Fruit fly (Drosophila melanogaster) whole organism, embryonic: ENCODE measurements around the gene CG12723.

Experiments used
- BtbVII ChIP-seq: fragments of 200-800 bp; sonication (Bioruptor generic); optimal IDR thresholded peaks from 3 replicates; lab custom pipeline; 2017; ENCODE audit warnings: missing biosample characterization, mild to moderate bottlenecking, missing genetic modification characterization
- CG11247 ChIP-seq: fragments of 200-800 bp; sonication (Bioruptor generic); IDR thresholded peaks from 2 replicates; pipeline ENCODE4 v1.3.6; 2022; ENCODE audit warnings: missing biosample characterization, missing genetic modification characterization
- CG15696 ChIP-seq: fragments of 200-800 bp; sonication (Bioruptor generic); optimal IDR thresholded peaks from 2 replicates; lab custom pipeline; 2019; ENCODE audit warnings: missing biosample characterization, mild to moderate bottlenecking, missing genetic modification characterization, moderate library complexity
- CG16813 ChIP-seq: fragments of 200-800 bp; sonication (Bioruptor generic); IDR thresholded peaks from 3 replicates; pipeline ENCODE4 v1.3.6; 2022; ENCODE audit warnings: missing biosample characterization, missing genetic modification characterization; ENCODE audit not compliant: partially characterized antibody
- CG34376 ChIP-seq: fragments of 200-800 bp; sonication (Bioruptor generic); optimal IDR thresholded peaks from 2 replicates; lab custom pipeline; 2018; ENCODE audit warnings: missing biosample characterization, mild to moderate bottlenecking, missing genetic modification characterization
- CG8281 ChIP-seq: fragments of 200-800 bp; sonication (Bioruptor generic); optimal IDR thresholded peaks from 2 replicates; lab custom pipeline; 2018; ENCODE audit warnings: missing biosample characterization, mild to moderate bottlenecking, missing genetic modification characterization, moderate library complexity
- H15 ChIP-seq: fragments of 200-800 bp; sonication (Bioruptor generic); IDR thresholded peaks from 3 replicates; pipeline ENCODE4 v1.3.6; 2022; ENCODE audit warnings: missing biosample characterization, missing genetic modification characterization
- chm ChIP-seq: fragments of 200-800 bp; sonication (Bioruptor generic); IDR thresholded peaks from 2 replicates; pipeline ENCODE4 v1.3.6; 2022; ENCODE audit warnings: missing biosample characterization, missing genetic modification characterization
- dm ChIP-seq: fragments of 200-800 bp; sonication (Bioruptor generic); optimal IDR thresholded peaks from 3 replicates; lab custom pipeline; 2016; ENCODE audit warnings: missing biosample characterization, missing genetic modification characterization
- pita ChIP-seq: fragments of 200-800 bp; sonication (Bioruptor generic); optimal IDR thresholded peaks from 2 replicates; lab custom pipeline; 2017; ENCODE audit warnings: missing biosample characterization, mild to moderate bottlenecking, missing genetic modification characterization
- usp ChIP-seq: fragments of >200 bp; optimal IDR thresholded peaks from 2 replicates; lab custom pipeline; 2017; ENCODE audit warnings: missing biosample characterization, missing genetic modification characterization

- TF ChIP-seq H15 (no peak), pita (GFP tag; lab: Kevin White, UChicago) (no peak), BtbVII (GFP tag; lab: Kevin White, UChicago) (no peak), CG16813 (GFP tag; lab: Robert Waterston, UW) (peak; percentile 89), CG8281 (tag; lab: Kevin White, UChicago) (no peak), dm (GFP tag; lab: Kevin White, UChicago) (no peak), CG15696 (tag; lab: Kevin White, UChicago) (no peak), chm (GFP tag; lab: Robert Waterston, UW) (0 out of 2 replicates have a peak, but pooled peaks have one; percentile 14), CG34376 (no peak), usp (GFP tag; lab: Kevin White, UChicago) (no peak), CG11247 (no peak)
These were observed 19.9 kb upstream of the CG12723 start, which contains the start of gene sno for dm6 chrX:13211357-13212137.
